Worm (Caenorhabditis elegans): ENCODE data around the gene K05F6.14.

ce11 chrII:1579886-1580285, 17.9 kb downstream of the K05F6.14 start, which contains the start of gene math-38:
- no peak for TF ChIP-seq him-1 (tag; optimal IDR thresholded peaks at IDR 0.05)
- TF ChIP-seq dao-5 (tag; optimal IDR thresholded peaks at IDR 0.05): no peak
- no peak for TF ChIP-seq W03F9.2 (tag; optimal IDR thresholded peaks at IDR 0.05)
